Fruit fly (Drosophila melanogaster) whole organism, embryonic: ENCODE data around the gene CG5674.

Source experiments
- Adf1 ChIP-seq: fragments of 200-800 bp; sonication (Bioruptor generic); IDR thresholded peaks from 2 replicates; pipeline ENCODE4 v1.3.6; 2022; ENCODE audit warnings: missing biosample characterization, missing genetic modification characterization
- Blimp-1 ChIP-seq: fragments of 200-800 bp; sonication (Bioruptor generic); optimal IDR thresholded peaks from 3 replicates; lab custom pipeline; 2018; ENCODE audit warnings: missing biosample characterization, missing genetic modification characterization, mild to moderate bottlenecking, moderate library complexity, missing genetic modification reagents
- CG10321 ChIP-seq: fragments of 200-800 bp; sonication (Bioruptor generic); IDR thresholded peaks from 2 replicates; pipeline ENCODE4 v1.3.6; 2022; ENCODE audit warnings: missing biosample characterization, missing genetic modification characterization
- CG10462 ChIP-seq: fragments of 200-800 bp; sonication (Bioruptor generic); optimal IDR thresholded peaks from 2 replicates; lab custom pipeline; 2016; ENCODE audit warnings: missing biosample characterization, missing genetic modification characterization
- CG10959 ChIP-seq: fragments of 200-800 bp; sonication (Bioruptor generic); IDR thresholded peaks from 2 replicates; pipeline ENCODE4 v1.3.6; 2022; ENCODE audit warnings: missing biosample characterization, missing genetic modification characterization
- CG12391 ChIP-seq: fragments of 200-800 bp; sonication (Bioruptor generic); optimal IDR thresholded peaks from 3 replicates; lab custom pipeline; 2018; ENCODE audit warnings: missing biosample characterization, mild to moderate bottlenecking, missing genetic modification characterization, moderate library complexity
- CG12769 ChIP-seq: fragments of 200-800 bp; sonication (Bioruptor generic); optimal IDR thresholded peaks from 2 replicates; lab custom pipeline; 2019; ENCODE audit warnings: missing biosample characterization, mild to moderate bottlenecking, missing genetic modification characterization, moderate library complexity
- CG14667 ChIP-seq: fragments of 200-800 bp; sonication (Bioruptor generic); IDR thresholded peaks from 2 replicates; pipeline ENCODE4 v1.3.6; 2022; ENCODE audit warnings: missing biosample characterization, missing genetic modification characterization
- CG1529 ChIP-seq: fragments of 200-800 bp; sonication (Bioruptor generic); optimal IDR thresholded peaks from 3 replicates; lab custom pipeline; 2018; ENCODE audit warnings: missing biosample characterization, missing genetic modification characterization
- CG16779 ChIP-seq: fragments of 200-800 bp; sonication (Bioruptor generic); IDR thresholded peaks from 2 replicates; pipeline ENCODE4 v1.3.6; 2022; ENCODE audit warnings: missing biosample characterization, missing genetic modification characterization
- CG17186 ChIP-seq: fragments of 200-800 bp; sonication (Bioruptor generic); optimal IDR thresholded peaks from 3 replicates; lab custom pipeline; 2017; ENCODE audit warnings: missing biosample characterization, missing genetic modification reagents, missing genetic modification characterization
- CG17361 ChIP-seq: fragments of 200-800 bp; sonication (Bioruptor generic); IDR thresholded peaks from 3 replicates; pipeline ENCODE4 v1.3.6; 2022; ENCODE audit warnings: missing biosample characterization, missing genetic modification characterization
- CG17802 ChIP-seq: fragments of 200-800 bp; sonication (Bioruptor generic); optimal IDR thresholded peaks from 2 replicates; lab custom pipeline; 2018; ENCODE audit warnings: missing biosample characterization, mild to moderate bottlenecking, missing genetic modification characterization, moderate library complexity
- CG17912 ChIP-seq: fragments of 200-800 bp; sonication (Bioruptor generic); optimal IDR thresholded peaks from 2 replicates; lab custom pipeline; 2018; ENCODE audit warnings: missing biosample characterization, mild to moderate bottlenecking, missing genetic modification characterization
- CG18011 ChIP-seq: fragments of 200-800 bp; sonication (Bioruptor generic); optimal IDR thresholded peaks from 2 replicates; lab custom pipeline; 2017; ENCODE audit warnings: missing biosample characterization, missing genetic modification characterization, mild to moderate bottlenecking, moderate library complexity, missing genotype
- CG18262 ChIP-seq: fragments of 200-800 bp; optimal IDR thresholded peaks from 3 replicates; lab custom pipeline; 2019; ENCODE audit warnings: missing biosample characterization, mild to moderate bottlenecking, missing genetic modification characterization, moderate library complexity
- CG3163 ChIP-seq: fragments of 200-800 bp; sonication (Bioruptor generic); optimal IDR thresholded peaks from 3 replicates; lab custom pipeline; 2016; ENCODE audit warnings: missing biosample characterization, missing genetic modification characterization
- CG42726 ChIP-seq: fragments of 200-800 bp; sonication (Bioruptor generic); IDR thresholded peaks from 2 replicates; pipeline ENCODE4 v1.3.6; 2022; ENCODE audit warnings: missing biosample characterization, missing genetic modification characterization; ENCODE audit not compliant: partially characterized antibody
- CG6854 ChIP-seq: fragments of 200-800 bp; sonication (Bioruptor generic); optimal IDR thresholded peaks from 3 replicates; lab custom pipeline; 2017; ENCODE audit warnings: missing biosample characterization, mild to moderate bottlenecking, missing genetic modification characterization
- CG7928 ChIP-seq: fragments of 200-800 bp; sonication (Bioruptor generic); optimal IDR thresholded peaks from 2 replicates; lab custom pipeline; 2017; ENCODE audit warnings: missing biosample characterization, mild to moderate bottlenecking, missing genetic modification characterization
- CG8281 ChIP-seq: fragments of 200-800 bp; sonication (Bioruptor generic); optimal IDR thresholded peaks from 2 replicates; lab custom pipeline; 2018; ENCODE audit warnings: missing biosample characterization, mild to moderate bottlenecking, missing genetic modification characterization, moderate library complexity
- CG8359 ChIP-seq: fragments of 200-800 bp; sonication (Bioruptor generic); optimal IDR thresholded peaks from 2 replicates; lab custom pipeline; 2017; ENCODE audit warnings: missing biosample characterization, mild to moderate bottlenecking, missing genetic modification characterization, borderline replicate concordance
- Dref ChIP-seq: fragments of 200-800 bp; sonication (Bioruptor generic); IDR thresholded peaks from 2 replicates; pipeline ENCODE4 v1.3.6; 2022; ENCODE audit warnings: missing biosample characterization, missing genetic modification characterization
- Ets65A ChIP-seq: fragments of 200-800 bp; sonication (Bioruptor generic); peaks from one replicate; lab custom pipeline; 2016; ENCODE audit warnings: missing biosample characterization, missing genetic modification characterization
- H2.0 ChIP-seq: fragments of 200-800 bp; sonication (Bioruptor generic); IDR thresholded peaks from 2 replicates; pipeline ENCODE4 v1.3.6; 2022; ENCODE audit warnings: missing biosample characterization, missing genetic modification characterization
- HHEX ChIP-seq: fragments of 200-800 bp; sonication (Bioruptor generic); optimal IDR thresholded peaks from 3 replicates; lab custom pipeline; 2017; ENCODE audit warnings: missing biosample characterization, mild to moderate bottlenecking, missing genetic modification characterization, missing genetic modification reagents
- Hr51 ChIP-seq, 2 experiments: fragments of 200-800 bp; sonication (Bioruptor generic); optimal IDR thresholded peaks; 2 replicates in 1 of 2; 3 replicates in 1 of 2; lab custom pipeline; 2016 to 2018; ENCODE audit warnings: missing biosample characterization in 2 of 2, missing genetic modification characterization in 2 of 2, mild to moderate bottlenecking in 1 of 2, moderate library complexity in 1 of 2
- Hsf ChIP-seq: fragments of 200-800 bp; sonication (Bioruptor generic); optimal IDR thresholded peaks from 3 replicates; lab custom pipeline; 2016; ENCODE audit warnings: missing biosample characterization, missing genetic modification characterization
- MESR4 ChIP-seq: fragments of 200-800 bp; sonication (Bioruptor generic); optimal IDR thresholded peaks from 2 replicates; lab custom pipeline; 2018; ENCODE audit warnings: missing biosample characterization, mild to moderate bottlenecking, missing genetic modification characterization, moderate library complexity
- MTF-1 ChIP-seq: fragments of 200-800 bp; sonication (Bioruptor generic); optimal IDR thresholded peaks from 2 replicates; lab custom pipeline; 2018; ENCODE audit warnings: missing biosample characterization, mild to moderate bottlenecking, missing genetic modification characterization, borderline replicate concordance
- Opbp ChIP-seq: fragments of 200-800 bp; sonication (Bioruptor generic); IDR thresholded peaks from 3 replicates; pipeline ENCODE4 v1.3.6; 2022; ENCODE audit warnings: missing biosample characterization, missing genetic modification characterization; ENCODE audit not compliant: partially characterized antibody
- Six4 ChIP-seq: fragments of 200-800 bp; sonication (Bioruptor generic); optimal IDR thresholded peaks from 2 replicates; lab custom pipeline; 2016; ENCODE audit warnings: missing biosample characterization, missing genetic modification characterization
- Sry-β ChIP-seq: fragments of 200-800 bp; sonication (Bioruptor generic); optimal IDR thresholded peaks from 2 replicates; lab custom pipeline; 2018; ENCODE audit warnings: missing biosample characterization, mild to moderate bottlenecking, missing genetic modification characterization, moderate library complexity
- ab ChIP-seq: fragments of 200-800 bp; sonication (Bioruptor generic); optimal IDR thresholded peaks from 2 replicates; lab custom pipeline; 2016; ENCODE audit warnings: missing biosample characterization, missing genetic modification characterization
- ase ChIP-seq: fragments of 200-800 bp; sonication (Bioruptor generic); IDR thresholded peaks from 3 replicates; pipeline ENCODE4 v1.3.6; 2022; ENCODE audit warnings: missing biosample characterization, missing genetic modification characterization
- bab2 ChIP-seq: fragments of 200-800 bp; sonication (Bioruptor generic); optimal IDR thresholded peaks from 2 replicates; lab custom pipeline; 2016; ENCODE audit warnings: missing biosample characterization, missing genetic modification characterization
- bowl ChIP-seq: fragments of 200-800 bp; sonication (Bioruptor generic); IDR thresholded peaks from 2 replicates; pipeline ENCODE4 v1.3.6; 2022; ENCODE audit warnings: missing biosample characterization, missing genetic modification characterization
- chinmo ChIP-seq: fragments of 200-800 bp; sonication (Bioruptor generic); IDR thresholded peaks from 4 replicates; pipeline ENCODE4 v1.3.6; 2022; ENCODE audit warnings: missing biosample characterization, missing genetic modification characterization; ENCODE audit not compliant: partially characterized antibody
- ftz-f1 ChIP-seq: fragments of 200-800 bp; sonication (Bioruptor generic); optimal IDR thresholded peaks from 2 replicates; lab custom pipeline; 2016; ENCODE audit warnings: missing biosample characterization, missing genetic modification characterization
- mam ChIP-seq: fragments of 200-800 bp; sonication (Bioruptor generic); optimal IDR thresholded peaks from 3 replicates; lab custom pipeline; 2016; ENCODE audit warnings: missing biosample characterization, missing genetic modification characterization
- odd ChIP-seq: fragments of 200-800 bp; sonication (Bioruptor generic); optimal IDR thresholded peaks from 2 replicates; lab custom pipeline; 2017; ENCODE audit warnings: missing biosample characterization, mild to moderate bottlenecking, missing genetic modification characterization
- pum ChIP-seq: fragments of 200-800 bp; sonication (Bioruptor generic); optimal IDR thresholded peaks from 2 replicates; lab custom pipeline; 2016; ENCODE audit warnings: missing biosample characterization, missing genetic modification characterization
- ranshi ChIP-seq: fragments of 200-800 bp; sonication (Bioruptor generic); IDR thresholded peaks from 2 replicates; pipeline ENCODE4 v1.3.6; 2022; ENCODE audit warnings: missing biosample characterization, missing genetic modification characterization
- sima ChIP-seq: fragments of 200-800 bp; sonication (Bioruptor generic); optimal IDR thresholded peaks from 2 replicates; lab custom pipeline; 2016; ENCODE audit warnings: missing biosample characterization, missing genetic modification characterization
- slou ChIP-seq: fragments of 200-800 bp; sonication (Bioruptor generic); optimal IDR thresholded peaks from 3 replicates; lab custom pipeline; 2016; ENCODE audit warnings: missing biosample characterization, missing genetic modification characterization
- tap ChIP-seq: fragments of 200-800 bp; optimal IDR thresholded peaks from 3 replicates; lab custom pipeline; 2019; ENCODE audit warnings: missing biosample characterization, mild to moderate bottlenecking, missing genetic modification characterization, moderate library complexity
- tgo ChIP-seq: fragments of 200-800 bp; sonication (Bioruptor generic); IDR thresholded peaks from 3 replicates; pipeline ENCODE4 v1.3.6; 2022; ENCODE audit warnings: missing biosample characterization, missing genetic modification characterization
- usp ChIP-seq: fragments of >200 bp; optimal IDR thresholded peaks from 2 replicates; lab custom pipeline; 2017; ENCODE audit warnings: missing biosample characterization, missing genetic modification characterization
- zen ChIP-seq: fragments of 200-800 bp; sonication (Bioruptor generic); optimal IDR thresholded peaks from 3 replicates; lab custom pipeline; 2018; ENCODE audit warnings: missing biosample characterization, mild to moderate bottlenecking, missing genetic modification characterization, moderate library complexity
- zfh2 ChIP-seq: fragments of 200-800 bp; sonication (Bioruptor generic); optimal IDR thresholded peaks from 2 replicates; lab custom pipeline; 2016; ENCODE audit warnings: missing biosample characterization, missing genetic modification characterization

Gene CG5674

dm6 chr2L:17963071-17963567 is at the start of gene CG5674 (continued):
- TF ChIP-seq Hr51 (GFP tag; optimal IDR thresholded peaks at IDR 0.05; lab: Kevin White, UChicago) (peak in 1 of 2 experiments; percentile 47), Opbp (peak; percentile 90), CG8281 (no peak), Blimp-1 (GFP tag; lab: Kevin White, UChicago) (no peak), CG10462 (GFP tag; lab: Kevin White, UChicago) (no peak), CG14667 (GFP tag; lab: Robert Waterston, UW) (0 out of 2 replicates have a peak, but pooled peaks have one; percentile 34), Ets65A (GFP tag; lab: Kevin White, UChicago) (peak; percentile 95), zen (tag; lab: Kevin White, UChicago) (peak; percentile 31), sima (no peak), Adf1 (GFP tag; lab: Robert Waterston, UW) (no peak; the same call in 1 of the 2 replicates), tgo (GFP tag; lab: Robert Waterston, UW) (peak; percentile 33; the same call in 1 of the 3 replicates), ftz-f1 (GFP tag; lab: Kevin White, UChicago) (no peak), CG17361 (GFP tag; lab: Robert Waterston, UW) (no peak), tap (tag; lab: Kevin White, UChicago) (no peak), ranshi (GFP tag; lab: Robert Waterston, UW) (peak; percentile 42), slou (GFP tag; lab: Kevin White, UChicago) (peak; percentile 44), CG17912 (peak; percentile 23), Sry-β (no peak), CG16779 (no peak), CG17802 (tag; lab: Kevin White, UChicago) (no peak), zfh2 (peak; percentile 47), CG3163 (GFP tag; lab: Kevin White, UChicago) (peak; percentile 58), ab (no peak), Six4 (GFP tag; lab: Kevin White, UChicago) (no peak), chinmo (GFP tag; lab: Robert Waterston, UW) (peak; percentile 86; the same call in 3 of the 4 replicates), ase (GFP tag; lab: Robert Waterston, UW) (0 out of 3 replicates have a peak, but pooled peaks have one; percentile 5), CG1529 (GFP tag; lab: Kevin White, UChicago) (no peak), CG6854 (GFP tag; lab: Kevin White, UChicago) (no peak), CG12391 (tag; lab: Kevin White, UChicago) (no peak), CG10321 (GFP tag; lab: Robert Waterston, UW) (peak; percentile 10; the same call in 1 of the 2 replicates), odd (GFP tag; lab: Kevin White, UChicago) (no peak), pum (peak; percentile 48), CG17186 (GFP tag; lab: Kevin White, UChicago) (peak; percentile 23), mam (GFP tag; lab: Kevin White, UChicago) (peak; percentile 66), CG42726 (GFP tag; lab: Robert Waterston, UW) (peak; percentile 96), bowl (GFP tag; lab: Robert Waterston, UW) (no peak), usp (GFP tag; lab: Kevin White, UChicago) (no peak), HHEX (GFP tag; lab: Kevin White, UChicago) (no peak), Dref (GFP tag; lab: Robert Waterston, UW) (peak; percentile 99), CG8359 (GFP tag; lab: Kevin White, UChicago) (no peak), CG10959 (no peak), H2.0 (0 out of 2 replicates have a peak, but pooled peaks have one; percentile 19), CG12769 (tag; lab: Kevin White, UChicago) (no peak), MESR4 (GFP tag; lab: Kevin White, UChicago) (peak; percentile 69), bab2 (GFP tag; lab: Kevin White, UChicago) (peak; percentile 23), MTF-1 (no peak), CG18011 (GFP tag; lab: Kevin White, UChicago) (no peak), Hsf (GFP tag; lab: Kevin White, UChicago) (peak; percentile 75), CG7928 (no peak), CG18262 (tag; lab: Kevin White, UChicago) (no peak)
